Worm (Caenorhabditis elegans): Measurements from ENCODE around the gene acn-1.

Gene acn-1

DNA sequence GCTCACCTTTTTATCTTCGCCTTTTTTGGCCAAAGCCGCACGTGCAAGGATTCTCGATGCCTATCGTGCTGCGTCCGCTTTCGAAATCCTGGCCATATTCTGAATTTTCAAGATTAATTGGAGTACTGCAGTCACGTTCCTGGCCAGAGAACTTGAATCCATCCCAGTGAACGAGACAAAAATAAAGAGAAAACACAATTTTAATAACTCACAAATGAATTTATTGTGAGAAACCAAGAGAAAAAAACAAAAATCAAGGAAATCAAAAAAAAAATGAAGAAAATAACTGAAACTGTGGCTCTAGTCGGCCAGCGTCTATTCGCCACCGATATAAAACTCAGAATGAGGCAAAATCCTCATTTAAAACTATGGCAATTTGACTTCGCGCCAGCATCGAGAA, 37.7 kb downstream of the acn-1 start, which contains the start of gene C24H10.4:
C24H10.4 (minus strand) TSS at position 101 of the 400 bp plus-strand sequence.
- no peak for TF ChIP-seq sma-9 (GFP tag; optimal IDR thresholded peaks at IDR 0.05)
- no peak for TF ChIP-seq sma-9 (tag; optimal IDR thresholded peaks at IDR 0.05)

DNA sequence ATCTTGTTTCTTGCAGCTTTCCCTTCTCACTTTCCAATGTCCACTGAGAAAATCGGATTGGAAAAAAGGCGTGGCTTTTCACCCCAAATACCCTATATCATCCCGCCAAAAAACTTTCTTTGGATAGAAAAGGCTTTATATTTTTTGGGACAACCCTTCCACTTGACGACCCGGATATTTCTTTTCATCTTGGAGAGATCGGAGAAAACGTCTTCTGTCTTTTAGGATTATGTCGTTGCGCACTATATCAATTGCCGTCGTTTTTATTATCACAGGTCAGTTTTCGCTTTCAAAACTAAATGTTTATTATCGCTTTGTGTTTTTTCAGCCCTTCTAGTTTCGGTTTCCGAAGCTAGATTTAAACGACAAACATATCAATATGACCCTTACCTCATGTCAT, 53.0 kb downstream of the acn-1 start, which contains the start of gene Y64H9A.2:
Y64H9A.2 (plus strand) TSS at position 90 of the 400 bp plus-strand sequence.
- TF ChIP-seq R02D3.7 (tag; optimal IDR thresholded peaks at IDR 0.05) (no peak), lin-39 (tag; optimal IDR thresholded peaks at IDR 0.05) (no peak)

Measured in whole organism, L2 larva.